Worm (Caenorhabditis elegans) whole organism, young adult: ENCODE measurements around the gene clec-182.

ENCODE experiments used
- F23B12.7 ChIP-seq: sonication (generic microtip); optimal IDR thresholded peaks from 2 replicates; lab custom pipeline; 2017; ENCODE audit warnings: missing genetic modification characterization, mild to moderate bottlenecking, missing compliant biosample characterization, antibody characterized with exemption, moderate library complexity; ENCODE audit not compliant: insufficient read depth
- F33H1.4 ChIP-seq: fragments of 200-800 bp; sonication (Bioruptor generic); IDR thresholded peaks from 2 replicates; pipeline ENCODE4 v1.3.6; 2022; ENCODE audit warnings: missing genetic modification reagents, missing genetic modification characterization, missing compliant biosample characterization
- ama-1 ChIP-seq, 3 experiments: fragments of 150-350 bp in 1 of 3; sonication (generic microtip) in 2 of 3; optimal IDR thresholded peaks; 2 replicates each; lab custom pipeline; 2014 to 2018; ENCODE audit warnings: missing biosample characterization in 2 of 3, missing genetic modification characterization in 2 of 3, missing genetic modification reagents in 2 of 3
- die-1 ChIP-seq: sonication (generic microtip); optimal IDR thresholded peaks from 2 replicates; lab custom pipeline; 2016; ENCODE audit warnings: missing genotype, mild to moderate bottlenecking, missing genetic modification characterization, missing compliant biosample characterization
- dpl-1 ChIP-seq: fragments of 150-350 bp; optimal IDR thresholded peaks from 2 replicates; lab custom pipeline; 2014; ENCODE audit warnings: missing biosample characterization, missing genetic modification reagents, missing genetic modification characterization
- efl-1 ChIP-seq: fragments of 150-350 bp; optimal IDR thresholded peaks from 2 replicates; lab custom pipeline; 2014; ENCODE audit warnings: missing biosample characterization, missing genetic modification reagents, missing genetic modification characterization
- egl-18 ChIP-seq: fragments of 200-800 bp; sonication (Bioruptor generic); IDR thresholded peaks from 2 replicates; pipeline ENCODE4 v1.3.6; 2022; ENCODE audit warnings: missing genetic modification reagents, missing genetic modification characterization, missing compliant biosample characterization
- ekl-4 ChIP-seq: fragments of 200-800 bp; sonication (Bioruptor generic); IDR thresholded peaks from 2 replicates; pipeline ENCODE4 v1.3.6; 2022; ENCODE audit warnings: missing genetic modification reagents, missing genetic modification characterization, missing compliant biosample characterization
- lsy-27 ChIP-seq: sonication (generic microtip); optimal IDR thresholded peaks from 2 replicates; lab custom pipeline; 2017; ENCODE audit warnings: missing genetic modification characterization, mild to moderate bottlenecking, missing compliant biosample characterization, antibody characterized with exemption, missing genotype, borderline replicate concordance; ENCODE audit not compliant: insufficient read depth
- madf-10 ChIP-seq: sonication (generic microtip); optimal IDR thresholded peaks from 2 replicates; lab custom pipeline; 2016; ENCODE audit warnings: mild to moderate bottlenecking, missing genetic modification characterization, missing compliant biosample characterization
- nhr-90 ChIP-seq: sonication (generic microtip); optimal IDR thresholded peaks from 2 replicates; lab custom pipeline; 2016; ENCODE audit warnings: missing genotype, mild to moderate bottlenecking, missing genetic modification characterization, missing compliant biosample characterization
- pha-4 ChIP-seq: fragments of 150-350 bp; sonication (generic microtip); optimal IDR thresholded peaks from 2 replicates; lab custom pipeline; 2014; ENCODE audit warnings: missing biosample characterization, missing genetic modification reagents, missing genetic modification characterization
- tbp1 ChIP-seq: fragments of 200-800 bp; sonication (Bioruptor generic); optimal IDR thresholded peaks from 2 replicates; lab custom pipeline; 2018; ENCODE audit warnings: mild to moderate bottlenecking, missing genetic modification characterization, missing compliant biosample characterization
- unc-130 ChIP-seq: sonication (generic microtip); optimal IDR thresholded peaks from 2 replicates; lab custom pipeline; 2016; ENCODE audit warnings: missing genetic modification reagents, missing genetic modification characterization, missing compliant biosample characterization

ce11 chrIV:8807327-8807726 lies 9.2 kb upstream of the clec-182 start:
- TF ChIP-seq die-1 (tag; lab: Kevin White, UChicago), result no peak
- no peak for TF ChIP-seq dpl-1
- no peak for TF ChIP-seq ekl-4
- TF ChIP-seq F33H1.4, result no peak
- TF ChIP-seq F23B12.7, result no peak
- no peak for TF ChIP-seq unc-130 (GFP tag; lab: Kevin White, UChicago)
- TF ChIP-seq nhr-90 (tag; lab: Kevin White, UChicago), result no peak
- no peak for TF ChIP-seq madf-10 (tag; lab: Kevin White, UChicago)
- no peak for TF ChIP-seq efl-1 (GFP tag; lab: Kevin White, UChicago)
- no peak for TF ChIP-seq ama-1 (optimal IDR thresholded peaks at IDR 0.05; lab: Kevin White, UChicago)
- no peak for TF ChIP-seq ama-1 (GFP tag; optimal IDR thresholded peaks at IDR 0.05; lab: Kevin White, UChicago)
- TF ChIP-seq tbp1 (GFP tag; lab: Kevin White, UChicago), result no peak
- no peak for TF ChIP-seq lsy-27
- TF ChIP-seq egl-18, result no peak
- no peak for TF ChIP-seq pha-4
